Fruit fly (Drosophila melanogaster): ENCODE results near the gene CG3078.

- TF ChIP-seq fkh (GFP tag; optimal IDR thresholded peaks at IDR 0.05) (peak; percentile 33), Hr39 (GFP tag; optimal IDR thresholded peaks at IDR 0.05) (peak; percentile 73), Eip78C (GFP tag) (peak; percentile 91)
These were observed 42.2 kb upstream of the CG3078 start for dm6 chrX:2301613-2302522.
